Fruit fly (Drosophila melanogaster): ENCODE measurements around the gene CG14722.

CG14722 gene

DNA sequence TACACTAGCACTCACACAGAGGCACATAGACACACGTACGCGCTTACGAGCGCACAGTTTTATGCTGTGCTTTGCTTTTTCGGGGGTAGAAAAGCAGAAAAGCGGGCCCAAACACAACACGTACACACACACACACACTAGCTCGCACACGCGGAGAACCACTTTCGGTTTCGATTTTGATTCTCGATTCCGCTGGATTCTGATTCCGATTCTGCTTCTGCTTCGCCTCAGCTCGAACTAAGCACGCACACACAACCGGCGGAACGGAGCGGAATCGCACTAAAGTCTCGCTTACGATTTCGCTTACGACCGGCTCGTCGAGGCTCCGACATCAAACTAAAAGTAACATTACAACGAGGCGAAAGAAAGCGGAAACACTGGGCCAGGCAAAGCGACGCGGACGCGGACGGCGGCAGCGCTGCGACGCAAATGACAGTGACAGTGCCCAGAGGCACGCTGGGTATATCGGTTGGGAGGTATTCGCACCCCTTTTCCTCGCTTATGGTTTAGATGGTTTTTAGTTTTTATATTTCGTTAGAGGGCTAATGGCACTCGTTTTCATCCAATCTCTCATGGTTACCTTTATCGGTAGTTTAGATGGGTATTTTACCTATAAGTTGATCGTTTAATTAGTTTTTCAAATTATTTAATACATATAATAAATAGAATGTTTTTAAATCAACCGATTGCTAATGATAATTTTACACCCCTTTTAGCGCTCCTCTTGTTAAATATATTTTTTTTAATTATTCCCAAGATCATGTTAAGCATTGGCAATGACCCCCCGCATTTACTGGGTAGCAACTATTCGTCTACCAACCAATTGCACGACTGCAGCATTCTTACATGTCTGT is 36.5 kb downstream of the CG14722 start (continued):
- TF ChIP-seq CG9139 (GFP tag; optimal IDR thresholded peaks at IDR 0.05) (peak; percentile 63), Sox102F (GFP tag; optimal IDR thresholded peaks at IDR 0.05) (peak; percentile 52), CG3919 (GFP tag; optimal IDR thresholded peaks at IDR 0.05) (peak; percentile 65), CG31627 (GFP tag; optimal IDR thresholded peaks at IDR 0.05) (peak; percentile 34), vri (GFP tag; optimal IDR thresholded peaks at IDR 0.05) (no peak), salr (GFP tag; optimal IDR thresholded peaks at IDR 0.05) (peak in 1 of 2 experiments; percentile 80), CG11762 (GFP tag; optimal IDR thresholded peaks at IDR 0.05; ENCODE audit: insufficient read depth) (peak; percentile 58), Hr39 (GFP tag; optimal IDR thresholded peaks at IDR 0.05) (peak; percentile 49), dac (GFP tag; optimal IDR thresholded peaks at IDR 0.05) (peak; percentile 53), ss (GFP tag; optimal IDR thresholded peaks at IDR 0.05) (peak; percentile 30 to 70)

DNA sequence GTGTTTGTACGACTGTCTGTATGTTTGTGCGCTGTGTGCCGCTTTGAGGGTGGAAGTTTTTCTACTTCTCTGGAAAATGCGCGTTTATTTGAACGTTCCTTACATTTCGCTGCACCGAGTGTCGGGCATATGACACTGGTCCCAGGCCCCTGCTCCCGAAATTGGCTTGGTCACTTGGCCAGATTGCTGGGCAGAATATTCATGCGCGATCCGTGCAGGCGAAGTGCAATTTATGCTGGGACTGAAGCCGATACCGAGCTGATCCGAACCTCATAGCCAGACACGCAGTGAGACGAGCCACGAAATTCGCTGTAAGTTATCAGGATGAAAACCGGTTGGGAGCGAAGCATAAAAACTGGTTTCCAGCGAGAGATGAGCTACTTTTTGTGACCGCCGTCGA is 37.2 kb downstream of the CG14722 start:
- TF ChIP-seq eg (GFP tag; IDR thresholded peaks at IDR 0.05) (no peak; the same call in 2 of the 3 replicates), Sox15 (GFP tag; optimal IDR thresholded peaks at IDR 0.05) (no peak), CG10669 (GFP tag; optimal IDR thresholded peaks at IDR 0.05) (no peak), Hr38 (GFP tag; optimal IDR thresholded peaks at IDR 0.05) (no peak), CG11294 (GFP tag; IDR thresholded peaks at IDR 0.05) (peak; percentile 41; the same call in 1 of the 2 replicates), salr (GFP tag; optimal IDR thresholded peaks at IDR 0.05) (no peak), Gug (GFP tag; IDR thresholded peaks at IDR 0.05) (0 out of 2 replicates have a peak, but pooled peaks have one; percentile 30), Smox (GFP tag; optimal IDR thresholded peaks at IDR 0.05) (no peak), dsx (GFP tag; optimal IDR thresholded peaks at IDR 0.05; ENCODE audit: poor library complexity, severe bottlenecking) (no peak), lz (GFP tag; optimal IDR thresholded peaks at IDR 0.05) (no peak), CG6163 (GFP tag; IDR thresholded peaks at IDR 0.05) (peak; percentile 77), acj6 (GFP tag; optimal IDR thresholded peaks at IDR 0.05) (no peak), Blimp-1 (GFP tag; optimal IDR thresholded peaks at IDR 0.05) (no peak)

DNA sequence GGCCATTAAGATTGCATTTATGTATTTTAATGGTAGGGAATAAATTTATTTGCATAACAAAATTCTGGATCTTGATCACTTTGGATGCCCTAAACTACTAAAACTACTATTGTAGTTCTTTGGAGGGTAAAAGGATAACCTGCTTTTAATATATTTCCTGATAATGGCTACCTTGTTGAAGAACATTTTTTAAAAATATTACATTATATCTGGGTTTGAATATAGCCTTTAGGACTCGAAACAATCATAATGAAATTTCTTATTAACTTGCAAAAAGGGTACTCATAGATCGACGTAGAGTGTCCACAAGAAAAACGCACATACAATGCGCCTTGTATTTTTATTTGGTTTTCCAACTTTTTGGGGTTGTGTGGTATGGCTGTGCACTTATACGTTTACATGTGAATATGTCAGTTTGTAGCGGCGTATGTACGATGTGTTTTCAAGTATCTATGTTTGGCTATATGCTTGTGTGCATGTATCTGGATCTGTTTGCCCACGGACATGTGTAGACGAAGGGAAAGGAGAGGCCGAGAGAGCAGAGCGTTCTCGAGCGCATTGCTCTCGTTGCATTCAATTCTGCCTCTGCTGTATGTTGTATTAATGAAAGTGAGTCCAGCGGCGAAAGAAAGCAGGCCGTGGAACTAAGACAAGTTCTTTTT is 37.8 kb downstream of the CG14722 start:
- TF ChIP-seq Hr38 (GFP tag; optimal IDR thresholded peaks at IDR 0.05) (no peak), fd85E (GFP tag; optimal IDR thresholded peaks at IDR 0.05) (peak; percentile 67), Ets96B (tag; optimal IDR thresholded peaks at IDR 0.05) (peak; percentile 94), CG6854 (GFP tag; optimal IDR thresholded peaks at IDR 0.05) (peak; percentile 60), fd59A (GFP tag; optimal IDR thresholded peaks at IDR 0.05) (peak; percentile 92), Eip93F (GFP tag; optimal IDR thresholded peaks at IDR 0.05) (peak; percentile 81), dac (GFP tag; optimal IDR thresholded peaks at IDR 0.05) (peak; percentile 80), Sox15 (GFP tag; optimal IDR thresholded peaks at IDR 0.05) (peak; percentile 88), acj6 (GFP tag; optimal IDR thresholded peaks at IDR 0.05) (peak; percentile 95), CG6792 (GFP tag; optimal IDR thresholded peaks at IDR 0.05) (peak; percentile 87), CG6276 (GFP tag; optimal IDR thresholded peaks at IDR 0.05) (peak; percentile 76), Hr39 (GFP tag; optimal IDR thresholded peaks at IDR 0.05) (peak; percentile 92), Eip78C (GFP tag) (peak; percentile 99), CG11762 (GFP tag; optimal IDR thresholded peaks at IDR 0.05; ENCODE audit: insufficient read depth) (peak; percentile 89), CG31627 (GFP tag; optimal IDR thresholded peaks at IDR 0.05) (peak; percentile 91), CG11902 (GFP tag; optimal IDR thresholded peaks at IDR 0.05) (peak; percentile 89), CG8119 (GFP tag; IDR thresholded peaks at IDR 0.05) (peak; percentile 84), CG16779 (tag; optimal IDR thresholded peaks at IDR 0.05) (peak; percentile 81), esn (GFP tag; optimal IDR thresholded peaks at IDR 0.05) (peak; percentile 95), lz (GFP tag; optimal IDR thresholded peaks at IDR 0.05) (peak; percentile 94), CG6163 (GFP tag; IDR thresholded peaks at IDR 0.05) (peak; percentile 84), Sox14 (GFP tag; optimal IDR thresholded peaks at IDR 0.05) (peak; percentile 94), Ets21C (GFP tag; optimal IDR thresholded peaks at IDR 0.05) (peak; percentile 90), svp (GFP tag) (peak; percentile 97), CG32006 (GFP tag; optimal IDR thresholded peaks at IDR 0.05) (peak; percentile 93), CG8632 (GFP tag; optimal IDR thresholded peaks at IDR 0.05) (peak; percentile 88), Gug (GFP tag; IDR thresholded peaks at IDR 0.05) (peak; percentile 74), CG8319 (GFP tag; optimal IDR thresholded peaks at IDR 0.05) (peak; percentile 83), CG15336 (GFP tag; IDR thresholded peaks at IDR 0.05) (peak; percentile 74), dsx (GFP tag; optimal IDR thresholded peaks at IDR 0.05; ENCODE audit: poor library complexity, severe bottlenecking) (peak; percentile 92), CG3919 (GFP tag; optimal IDR thresholded peaks at IDR 0.05) (peak; percentile 92), CG10669 (GFP tag; optimal IDR thresholded peaks at IDR 0.05) (peak; percentile 90), CG34406 (GFP tag; optimal IDR thresholded peaks at IDR 0.05) (peak; percentile 93)
